ENCODE assay signal across 1 fruit fly cellular context in genomic region chr3R:11649449-11649848, dm6.
A peak's percentile ranks its signal among the peaks of the same experiment; 100 is the strongest.
TF ChIP-seq lines count a peak whose summit lies in the region.

No protein-coding gene starts in this region.

TF ChIP-seq in whole organism, embryonic, 481 proteins besides CTCF, POLR2A, EP300 and RAD21 (continued from another document):
- TF ChIP-seq CG8290 (GFP tag; optimal IDR thresholded peaks at IDR 0.05; lab: Kevin White, UChicago) (peak; percentile 81), CG8290 (tag; optimal IDR thresholded peaks at IDR 0.05; lab: Kevin White, UChicago) (peak; percentile 17 to 99), CG4404 (GFP tag; IDR thresholded peaks at IDR 0.05; lab: Robert Waterston, UW) (peak; percentile 94), CG8388 (GFP tag; optimal IDR thresholded peaks at IDR 0.05; lab: Kevin White, UChicago) (peak; percentile 86), stwl (tag; optimal IDR thresholded peaks at IDR 0.05; lab: Kevin White, UChicago) (no peak), CG17912 (GFP tag; optimal IDR thresholded peaks at IDR 0.05; lab: Kevin White, UChicago) (peak; percentile 91), kni (GFP tag; optimal IDR thresholded peaks at IDR 0.05; lab: Kevin White, UChicago) (no peak), CG11723 (GFP tag; optimal IDR thresholded peaks at IDR 0.05; lab: Kevin White, UChicago) (peak; percentile 87), CG7786 (GFP tag; optimal IDR thresholded peaks at IDR 0.05; lab: Kevin White, UChicago) (peak; percentile 97), pzg (GFP tag; optimal IDR thresholded peaks at IDR 0.05; lab: Kevin White, UChicago) (peak; percentile 19), Sry-β (GFP tag; optimal IDR thresholded peaks at IDR 0.05; lab: Kevin White, UChicago) (no peak), NfI (GFP tag; optimal IDR thresholded peaks at IDR 0.05; lab: Kevin White, UChicago) (peak; percentile 98), CG10462 (GFP tag; optimal IDR thresholded peaks at IDR 0.05; lab: Kevin White, UChicago) (peak; percentile 89), CG12744 (GFP tag; optimal IDR thresholded peaks at IDR 0.05; lab: Kevin White, UChicago) (peak; percentile 96), CG31441 (GFP tag; IDR thresholded peaks at IDR 0.05; lab: Robert Waterston, UW) (peak; percentile 88), CG18011 (GFP tag; optimal IDR thresholded peaks at IDR 0.05; lab: Kevin White, UChicago) (peak; percentile 85), CG18476 (GFP tag; optimal IDR thresholded peaks at IDR 0.05; lab: Kevin White, UChicago) (peak; percentile 91), Bdp1 (GFP tag; optimal IDR thresholded peaks at IDR 0.05; lab: Kevin White, UChicago) (peak; percentile 82), corto (GFP tag; optimal IDR thresholded peaks at IDR 0.05; lab: Kevin White, UChicago) (no peak), Oaz (GFP tag; IDR thresholded peaks at IDR 0.05; lab: Robert Waterston, UW) (peak; percentile 97), crol (GFP tag; IDR thresholded peaks at IDR 0.05; lab: Robert Waterston, UW) (peak; percentile 67), vnd (GFP tag; IDR thresholded peaks at IDR 0.05; lab: Robert Waterston, UW; ENCODE audit: partially characterized antibody) (no peak), CG15696 (tag; optimal IDR thresholded peaks at IDR 0.05; lab: Kevin White, UChicago) (peak; percentile 83), B-H2 (GFP tag; optimal IDR thresholded peaks at IDR 0.05; lab: Kevin White, UChicago) (peak; percentile 98), Bteb2 (GFP tag; optimal IDR thresholded peaks at IDR 0.05; lab: Kevin White, UChicago) (peak; percentile 96), CG5180 (GFP tag; optimal IDR thresholded peaks at IDR 0.05; lab: Kevin White, UChicago) (peak; percentile 83), tin (GFP tag; optimal IDR thresholded peaks at IDR 0.05; lab: Kevin White, UChicago) (peak; percentile 96), ap (GFP tag; IDR thresholded peaks at IDR 0.05; lab: Robert Waterston, UW) (peak; percentile 96), hbn (GFP tag; IDR thresholded peaks at IDR 0.05; lab: Robert Waterston, UW; ENCODE audit: partially characterized antibody) (no peak), dan (GFP tag; IDR thresholded peaks at IDR 0.05; lab: Robert Waterston, UW) (peak; percentile 68), vfl (GFP tag; optimal IDR thresholded peaks at IDR 0.05; lab: Kevin White, UChicago) (peak; percentile 97), Meics (GFP tag; optimal IDR thresholded peaks at IDR 0.05; lab: Kevin White, UChicago) (peak; percentile 97), pb (GFP tag; optimal IDR thresholded peaks at IDR 0.05; lab: Kevin White, UChicago) (peak; percentile 96), Deaf1 (tag; optimal IDR thresholded peaks at IDR 0.05; lab: Kevin White, UChicago) (peak; percentile 51)
